Worm (Caenorhabditis elegans) whole organism, L4 larva: Measurements from ENCODE around the gene nspc-20.

Experiments
- F26F4.8 ChIP-seq: fragments of 200-800 bp; sonication (Bioruptor generic); conservative IDR thresholded peaks from 2 replicates; pipeline ENCODE4 v1.3.6; 2022; ENCODE audit warnings: missing genetic modification characterization, missing compliant biosample characterization
- T26A8.4 ChIP-seq: fragments of 200-800 bp; sonication (Bioruptor generic); IDR thresholded peaks from 2 replicates; pipeline ENCODE4 v1.3.6; 2022; ENCODE audit warnings: missing genetic modification characterization, missing compliant biosample characterization
- Y105C5A.15 ChIP-seq: fragments of 200-800 bp; sonication (Bioruptor generic); IDR thresholded peaks from 2 replicates; pipeline ENCODE4 v1.3.6; 2022; ENCODE audit warnings: missing genetic modification characterization, missing compliant biosample characterization
- aha-1 ChIP-seq: fragments of 150-350 bp; peaks from one replicate; lab custom pipeline; 2014; ENCODE audit warnings: missing biosample characterization, missing genetic modification characterization
- aly-2 ChIP-seq: sonication (generic microtip); optimal IDR thresholded peaks from 2 replicates; lab custom pipeline; 2018; ENCODE audit warnings: missing biosample characterization, missing genetic modification characterization
- ama-1 ChIP-seq: fragments of 150-350 bp; optimal IDR thresholded peaks from 2 replicates; lab custom pipeline; 2014; ENCODE audit warnings: inconsistent platforms, mixed read lengths
- ceh-28 ChIP-seq: fragments of 150-350 bp; optimal IDR thresholded peaks from 2 replicates; lab custom pipeline; 2014; ENCODE audit warnings: missing biosample characterization, missing genetic modification reagents, missing genetic modification characterization
- ctbp-1 ChIP-seq: fragments of 200-800 bp; sonication (Bioruptor generic); IDR thresholded peaks from 2 replicates; pipeline ENCODE4 v1.3.6; 2022; ENCODE audit warnings: missing genetic modification reagents, missing genetic modification characterization, missing compliant biosample characterization
- dmd-6 ChIP-seq: fragments of 200-800 bp; sonication (Bioruptor generic); IDR thresholded peaks from 2 replicates; pipeline ENCODE4 v1.3.6; 2022; ENCODE audit warnings: missing genetic modification reagents, missing genetic modification characterization, missing compliant biosample characterization
- dmd-8 ChIP-seq: fragments of 200-800 bp; sonication (Bioruptor generic); IDR thresholded peaks from 2 replicates; pipeline ENCODE4 v1.3.6; 2022; ENCODE audit warnings: missing genetic modification characterization, missing compliant biosample characterization
- dve-1 ChIP-seq: sonication (generic microtip); optimal IDR thresholded peaks from 2 replicates; lab custom pipeline; 2017; ENCODE audit warnings: antibody characterized with exemption, mild to moderate bottlenecking, missing genetic modification characterization, missing compliant biosample characterization; ENCODE audit not compliant: insufficient read depth
- egl-43 ChIP-seq: fragments of 200-800 bp; sonication (Bioruptor generic); IDR thresholded peaks from 2 replicates; pipeline ENCODE4 v1.3.6; 2022; ENCODE audit warnings: missing genetic modification reagents, missing genetic modification characterization, missing compliant biosample characterization
- hlh-30 ChIP-seq: sonication (generic microtip); optimal IDR thresholded peaks from 2 replicates; lab custom pipeline; 2017; ENCODE audit warnings: antibody characterized with exemption, mild to moderate bottlenecking, missing genetic modification characterization, missing compliant biosample characterization; ENCODE audit not compliant: insufficient read depth
- jun-1 ChIP-seq: fragments of 150-350 bp; optimal IDR thresholded peaks from 2 replicates; lab custom pipeline; 2014; ENCODE audit warnings: missing biosample characterization, missing genetic modification reagents, missing genetic modification characterization
- lim-7 ChIP-seq: fragments of 200-800 bp; sonication (Bioruptor generic); IDR thresholded peaks from 2 replicates; pipeline ENCODE4 v1.3.6; 2022; ENCODE audit warnings: missing genetic modification characterization, missing compliant biosample characterization
- lin-1 ChIP-seq: fragments of 200-800 bp; sonication (Bioruptor generic); IDR thresholded peaks from 2 replicates; pipeline ENCODE4 v1.3.6; 2022; ENCODE audit warnings: missing genetic modification reagents, missing genetic modification characterization, missing compliant biosample characterization
- lin-13 ChIP-seq: fragments of 150-350 bp; optimal IDR thresholded peaks from 2 replicates; lab custom pipeline; 2014; ENCODE audit warnings: missing biosample characterization, missing genetic modification reagents, missing genetic modification characterization
- lin-29 ChIP-seq: fragments of 200-800 bp; sonication (Bioruptor generic); IDR thresholded peaks from 2 replicates; pipeline ENCODE4 v1.3.6; 2022; ENCODE audit warnings: missing genetic modification reagents, missing genetic modification characterization, missing compliant biosample characterization
- lin-38 ChIP-seq: fragments of 200-800 bp; sonication (Bioruptor generic); IDR thresholded peaks from 2 replicates; pipeline ENCODE4 v1.3.6; 2022; ENCODE audit warnings: missing genetic modification reagents, missing genetic modification characterization, missing compliant biosample characterization
- madf-9 ChIP-seq: fragments of 200-800 bp; sonication (Bioruptor generic); conservative IDR thresholded peaks from 2 replicates; pipeline ENCODE4 v1.3.6; 2022; ENCODE audit warnings: missing genetic modification reagents, missing genetic modification characterization, missing compliant biosample characterization
- mdl-1 ChIP-seq, 2 experiments: fragments of 150-350 bp in 1 of 2; sonication (generic microtip) in 1 of 2; optimal IDR thresholded peaks; 2 replicates each; lab custom pipeline; 2014 to 2017; ENCODE audit warnings: missing biosample characterization in 2 of 2, missing genetic modification characterization in 2 of 2
- mdt-29 ChIP-seq: fragments of 200-800 bp; sonication (Bioruptor generic); IDR thresholded peaks from 2 replicates; pipeline ENCODE4 v1.3.6; 2022; ENCODE audit warnings: missing genetic modification reagents, missing genetic modification characterization, missing compliant biosample characterization
- mes-2 ChIP-seq: sonication (generic microtip); optimal IDR thresholded peaks from 2 replicates; lab custom pipeline; 2016; ENCODE audit warnings: missing genotype, mild to moderate bottlenecking, missing genetic modification characterization, missing compliant biosample characterization; ENCODE audit not compliant: poor library complexity, severe bottlenecking
- nhr-28 ChIP-seq: fragments of 150-350 bp; optimal IDR thresholded peaks from 2 replicates; lab custom pipeline; 2014; ENCODE audit warnings: missing biosample characterization, missing genetic modification characterization
- nhr-77 ChIP-seq: fragments of 150-350 bp; optimal IDR thresholded peaks from 2 replicates; lab custom pipeline; 2014; ENCODE audit warnings: missing biosample characterization, missing genetic modification characterization
- php-3 ChIP-seq: fragments of 200-800 bp; sonication (Bioruptor generic); IDR thresholded peaks from 2 replicates; pipeline ENCODE4 v1.3.6; 2022; ENCODE audit warnings: missing genetic modification reagents, missing genetic modification characterization, missing compliant biosample characterization
- pqm-1 ChIP-seq: sonication (generic microtip); optimal IDR thresholded peaks from 2 replicates; lab custom pipeline; 2017; ENCODE audit warnings: missing biosample characterization, missing genetic modification characterization
- rbr-2 ChIP-seq: sonication (generic microtip); optimal IDR thresholded peaks from 2 replicates; lab custom pipeline; 2016; ENCODE audit warnings: missing genotype, missing genetic modification characterization, missing compliant biosample characterization
- sdz-12 ChIP-seq: fragments of 200-800 bp; sonication (Bioruptor generic); optimal IDR thresholded peaks from 2 replicates; lab custom pipeline; 2018; ENCODE audit warnings: mild to moderate bottlenecking, missing genetic modification characterization, missing compliant biosample characterization
- unc-39 ChIP-seq: sonication (generic microtip); optimal IDR thresholded peaks from 2 replicates; lab custom pipeline; 2017; ENCODE audit warnings: missing biosample characterization, missing genetic modification characterization
- unc-62 ChIP-seq, 3 experiments: fragments of 150-350 bp in 1 of 3; sonication (generic microtip); optimal IDR thresholded peaks in 2 of 3; peaks in 1 of 3; 1 replicate in 1 of 3; 2 replicates in 2 of 3; lab custom pipeline; 2014 to 2017; ENCODE audit warnings: missing biosample characterization in 3 of 3, missing genetic modification characterization in 3 of 3, missing genetic modification reagents in 3 of 3, missing genotype in 1 of 3
- vab-7 ChIP-seq: fragments of 200-800 bp; sonication (Bioruptor generic); IDR thresholded peaks from 2 replicates; pipeline ENCODE4 v1.3.6; 2022; ENCODE audit warnings: missing genetic modification reagents, missing genetic modification characterization, missing compliant biosample characterization
- zip-2 ChIP-seq: fragments of 150-350 bp; optimal IDR thresholded peaks from 2 replicates; lab custom pipeline; 2014; ENCODE audit warnings: missing biosample characterization, missing genetic modification characterization
- ztf-11 ChIP-seq: fragments of 150-350 bp; optimal IDR thresholded peaks from 2 replicates; lab custom pipeline; 2014; ENCODE audit warnings: missing biosample characterization, missing genetic modification characterization

The nspc-20 gene

ce11 chrX:14557352-14557935, 27.4 kb upstream of the nspc-20 start (continued):
- TF ChIP-seq unc-62 (GFP tag; optimal IDR thresholded peaks at IDR 0.05 in 1 of 2; lab: Kevin White, UChicago) = peak in 1 of 2 experiments; percentile 98
- peak; percentile 16 for TF ChIP-seq unc-62 (tag; optimal IDR thresholded peaks at IDR 0.05; lab: Kevin White, UChicago)
- TF ChIP-seq lin-13 (GFP tag; lab: Kevin White, UChicago) = peak; percentile 7
- no peak for TF ChIP-seq F26F4.8
- no peak for TF ChIP-seq zip-2
- no peak for TF ChIP-seq mdt-29 (GFP tag; lab: Robert Waterston, UW)
- 0 out of 2 replicates have a peak, but pooled peaks have one; percentile 18 for TF ChIP-seq T26A8.4

ce11 chrX:14556403-14556802, 26.4 kb upstream of the nspc-20 start:
- TF ChIP-seq aha-1 (tag; lab: Kevin White, UChicago) (peak; percentile 65), nhr-28 (tag; lab: Kevin White, UChicago) (peak; percentile 24), Y105C5A.15 (GFP tag; lab: Robert Waterston, UW) (no peak), mdt-29 (GFP tag; lab: Robert Waterston, UW) (no peak), madf-9 (GFP tag; lab: Robert Waterston, UW) (no peak), ceh-28 (tag; lab: Kevin White, UChicago) (no peak), aly-2 (tag; lab: Kevin White, UChicago) (no peak), dmd-8 (GFP tag; lab: Robert Waterston, UW) (no peak), rbr-2 (no peak), ctbp-1 (GFP tag; lab: Robert Waterston, UW) (no peak), nhr-77 (tag; lab: Kevin White, UChicago) (no peak), lin-38 (GFP tag; lab: Robert Waterston, UW) (no peak), unc-39 (tag; lab: Kevin White, UChicago) (no peak), dmd-6 (GFP tag; lab: Robert Waterston, UW) (peak; percentile 33; the same call in 1 of the 2 replicates), sdz-12 (GFP tag; lab: Kevin White, UChicago) (no peak), mdl-1 (tag; optimal IDR thresholded peaks at IDR 0.05; lab: Kevin White, UChicago) (no peak), jun-1 (tag; lab: Kevin White, UChicago) (no peak), vab-7 (GFP tag; lab: Robert Waterston, UW) (no peak), lin-1 (GFP tag; lab: Robert Waterston, UW) (no peak), hlh-30 (tag; lab: Kevin White, UChicago) (peak; percentile 78), pqm-1 (tag; lab: Kevin White, UChicago) (no peak), mes-2 (no peak), ztf-11 (tag; lab: Kevin White, UChicago) (no peak)

ce11 chrX:14549709-14550199, 19.7 kb upstream of the nspc-20 start, which contains the start of gene ram-5:
TSS of gene ram-5 (plus strand) at chrX:14550149.
- peak; percentile 95 for TF ChIP-seq aha-1 (tag; lab: Kevin White, UChicago)
- no peak for TF ChIP-seq php-3

ce11 chrX:14545543-14545942, 15.5 kb upstream of the nspc-20 start, which contains the start of gene enri-2:
TSS of gene enri-2 (plus strand) at chrX:14545843.
- TF ChIP-seq egl-43 = no peak
- no peak for TF ChIP-seq lim-7 (GFP tag; lab: Robert Waterston, UW)
- no peak for TF ChIP-seq lin-29 (GFP tag; lab: Robert Waterston, UW)
- TF ChIP-seq ama-1 = no peak
- no peak for TF ChIP-seq dve-1
